Worm (Caenorhabditis elegans) whole organism, L2 larva: ENCODE data around the gene T20B5.2.
A peak's percentile ranks its signal among the peaks of the same experiment; 100 is the strongest.

ENCODE experiments used
- C34F6.9 ChIP-seq: fragments of 150-350 bp; optimal IDR thresholded peaks from 2 replicates; lab custom pipeline; 2014; ENCODE audit warnings: missing biosample characterization, missing genetic modification characterization
- F13H6.1 ChIP-seq: sonication (generic microtip); optimal IDR thresholded peaks from 2 replicates; lab custom pipeline; 2016; ENCODE audit warnings: missing genetic modification characterization, missing compliant biosample characterization
- R02D3.7 ChIP-seq: fragments of 150-350 bp; optimal IDR thresholded peaks from 2 replicates; lab custom pipeline; 2014; ENCODE audit warnings: missing biosample characterization, missing genetic modification characterization
- Y55F3AM.14 ChIP-seq: fragments of 200-800 bp; sonication (Bioruptor generic); optimal IDR thresholded peaks from 2 replicates; lab custom pipeline; 2018; ENCODE audit warnings: mild to moderate bottlenecking, missing genetic modification characterization, missing compliant biosample characterization
- ZK546.5 ChIP-seq: sonication (generic microtip); optimal IDR thresholded peaks from 2 replicates; lab custom pipeline; 2017; ENCODE audit warnings: missing biosample characterization, missing genetic modification characterization
- alr-1 ChIP-seq: fragments of 150-350 bp; optimal IDR thresholded peaks from 2 replicates; lab custom pipeline; 2014; ENCODE audit warnings: missing biosample characterization, missing genetic modification characterization
- ama-1 ChIP-seq: fragments of 150-350 bp; optimal IDR thresholded peaks from 2 replicates; lab custom pipeline; 2018; ENCODE audit warnings: inconsistent platforms
- blmp-1 ChIP-seq: sonication (generic microtip); optimal IDR thresholded peaks from 2 replicates; lab custom pipeline; 2017; ENCODE audit warnings: missing genetic modification characterization, mild to moderate bottlenecking, missing compliant biosample characterization, antibody characterized with exemption, moderate library complexity; ENCODE audit not compliant: insufficient read depth
- ceh-16 ChIP-seq: fragments of 150-350 bp; optimal IDR thresholded peaks from 2 replicates; lab custom pipeline; 2014; ENCODE audit warnings: missing biosample characterization, missing genetic modification characterization
- ceh-82 ChIP-seq: fragments of 150-350 bp; optimal IDR thresholded peaks from 2 replicates; lab custom pipeline; 2014; ENCODE audit warnings: missing biosample characterization, missing genetic modification characterization
- crh-2 ChIP-seq: sonication (generic microtip); optimal IDR thresholded peaks from 2 replicates; lab custom pipeline; 2017; ENCODE audit warnings: missing biosample characterization, missing genetic modification characterization
- dmd-4 ChIP-seq: sonication (generic microtip); optimal IDR thresholded peaks from 2 replicates; lab custom pipeline; 2017; ENCODE audit warnings: missing biosample characterization, missing genetic modification characterization
- egl-27 ChIP-seq: sonication (generic microtip); optimal IDR thresholded peaks from 3 replicates; lab custom pipeline; 2017; ENCODE audit warnings: missing biosample characterization, missing genetic modification reagents, missing genetic modification characterization
- elt-1 ChIP-seq: fragments of 150-350 bp; optimal IDR thresholded peaks from 2 replicates; lab custom pipeline; 2014; ENCODE audit warnings: missing biosample characterization, missing genetic modification characterization
- elt-3 ChIP-seq: sonication (generic microtip); optimal IDR thresholded peaks from 2 replicates; lab custom pipeline; 2017; ENCODE audit warnings: missing biosample characterization, missing genetic modification characterization
- fos-1 ChIP-seq: fragments of 150-350 bp; optimal IDR thresholded peaks from 2 replicates; lab custom pipeline; 2014; ENCODE audit warnings: missing biosample characterization, missing genetic modification characterization
- gmeb-1 ChIP-seq: fragments of 150-350 bp; optimal IDR thresholded peaks from 2 replicates; lab custom pipeline; 2014; ENCODE audit warnings: missing biosample characterization, missing genetic modification characterization
- lin-11 ChIP-seq: fragments of 150-350 bp; sonication (generic microtip); optimal IDR thresholded peaks from 2 replicates; lab custom pipeline; 2014; ENCODE audit warnings: missing biosample characterization, missing genetic modification characterization, inconsistent platforms, mixed read lengths
- lin-13 ChIP-seq: fragments of 150-350 bp; optimal IDR thresholded peaks from 2 replicates; lab custom pipeline; 2014; ENCODE audit warnings: missing biosample characterization, missing genetic modification reagents, missing genetic modification characterization
- lin-39 ChIP-seq: fragments of 150-350 bp; optimal IDR thresholded peaks from 2 replicates; lab custom pipeline; 2014; ENCODE audit warnings: missing biosample characterization, missing genetic modification reagents, missing genetic modification characterization
- lsy-2 ChIP-seq, 2 experiments: fragments of 150-350 bp in 1 of 2; sonication (generic microtip) in 1 of 2; optimal IDR thresholded peaks; 2 replicates each; lab custom pipeline; 2014 to 2017; ENCODE audit warnings: missing biosample characterization in 2 of 2, missing genetic modification characterization in 2 of 2
- mab-5 ChIP-seq: fragments of 150-350 bp; optimal IDR thresholded peaks from 2 replicates; lab custom pipeline; 2014; ENCODE audit warnings: missing biosample characterization, missing genetic modification characterization
- mbf-1 ChIP-seq: sonication (generic microtip); optimal IDR thresholded peaks from 2 replicates; lab custom pipeline; 2017; ENCODE audit warnings: missing biosample characterization, missing genetic modification characterization
- mdl-1 ChIP-seq, 2 experiments: fragments of 150-350 bp in 1 of 2; sonication (generic microtip) in 1 of 2; optimal IDR thresholded peaks; 2 replicates each; lab custom pipeline; 2017; ENCODE audit warnings: missing biosample characterization in 2 of 2, missing genetic modification characterization in 2 of 2
- nhr-10 ChIP-seq: sonication (generic microtip); optimal IDR thresholded peaks from 2 replicates; lab custom pipeline; 2017; ENCODE audit warnings: missing biosample characterization, missing genetic modification characterization
- nhr-11 ChIP-seq: fragments of 150-350 bp; optimal IDR thresholded peaks from 2 replicates; lab custom pipeline; 2014; ENCODE audit warnings: missing biosample characterization, missing genetic modification characterization
- nhr-12 ChIP-seq: fragments of 150-350 bp; optimal IDR thresholded peaks from 2 replicates; lab custom pipeline; 2014; ENCODE audit warnings: missing biosample characterization, missing genetic modification characterization
- nhr-129 ChIP-seq: fragments of 150-350 bp; optimal IDR thresholded peaks from 2 replicates; lab custom pipeline; 2014; ENCODE audit warnings: missing biosample characterization, missing genetic modification characterization
- nhr-21 ChIP-seq: fragments of 150-350 bp; optimal IDR thresholded peaks from 2 replicates; lab custom pipeline; 2014; ENCODE audit warnings: missing biosample characterization, missing genetic modification characterization
- nhr-23 ChIP-seq: fragments of 150-350 bp; optimal IDR thresholded peaks from 2 replicates; lab custom pipeline; 2014; ENCODE audit warnings: missing biosample characterization, missing genetic modification reagents, missing genetic modification characterization
- nhr-237 ChIP-seq: fragments of 150-350 bp; optimal IDR thresholded peaks from 2 replicates; lab custom pipeline; 2014; ENCODE audit warnings: missing biosample characterization, missing genetic modification characterization
- nhr-25 ChIP-seq: fragments of 150-350 bp; sonication (generic microtip); optimal IDR thresholded peaks from 3 replicates; lab custom pipeline; 2014; ENCODE audit warnings: missing biosample characterization, missing genetic modification characterization
- nhr-6 ChIP-seq: fragments of 150-350 bp; optimal IDR thresholded peaks from 2 replicates; lab custom pipeline; 2014; ENCODE audit warnings: missing biosample characterization, missing genetic modification characterization
- nhr-77 ChIP-seq: fragments of 150-350 bp; optimal IDR thresholded peaks from 2 replicates; lab custom pipeline; 2014; ENCODE audit warnings: missing biosample characterization, missing genetic modification characterization
- peb-1 ChIP-seq: fragments of 150-350 bp; optimal IDR thresholded peaks from 2 replicates; lab custom pipeline; 2014; ENCODE audit warnings: missing biosample characterization, missing genetic modification characterization
- sem-4 ChIP-seq: fragments of 150-350 bp; optimal IDR thresholded peaks from 2 replicates; lab custom pipeline; 2014; ENCODE audit warnings: missing biosample characterization, missing genetic modification reagents, missing genetic modification characterization
- skn-1 ChIP-seq: sonication (generic microtip); optimal IDR thresholded peaks from 2 replicates; lab custom pipeline; 2017; ENCODE audit warnings: missing biosample characterization, missing genetic modification characterization
- sma-3 ChIP-seq: sonication (generic microtip); optimal IDR thresholded peaks from 2 replicates; lab custom pipeline; 2016; ENCODE audit warnings: missing genetic modification reagents, missing genetic modification characterization, missing compliant biosample characterization
- sma-9 ChIP-seq, 2 experiments: fragments of 150-350 bp in 1 of 2; sonication (generic microtip) in 1 of 2; optimal IDR thresholded peaks; 2 replicates each; lab custom pipeline; 2014 to 2016; ENCODE audit warnings: missing genetic modification characterization in 2 of 2, mild to moderate bottlenecking in 1 of 2, missing biosample characterization in 1 of 2, missing compliant biosample characterization in 1 of 2, missing genetic modification reagents in 1 of 2, moderate library complexity in 1 of 2
- snpc-4 ChIP-seq: fragments of 150-350 bp; optimal IDR thresholded peaks from 2 replicates; lab custom pipeline; 2014; ENCODE audit warnings: missing biosample characterization, missing genetic modification characterization
- unc-39 ChIP-seq: fragments of 150-350 bp; optimal IDR thresholded peaks from 2 replicates; lab custom pipeline; 2014; ENCODE audit warnings: missing biosample characterization, missing genetic modification characterization
- unc-55 ChIP-seq: fragments of 150-350 bp; sonication (generic microtip); optimal IDR thresholded peaks from 3 replicates; lab custom pipeline; 2014; ENCODE audit warnings: missing biosample characterization, missing genetic modification reagents, missing genetic modification characterization
- unc-62 ChIP-seq: fragments of 150-350 bp; optimal IDR thresholded peaks from 2 replicates; lab custom pipeline; 2014; ENCODE audit warnings: missing biosample characterization, missing genetic modification reagents, missing genetic modification characterization
- zag-1 ChIP-seq: fragments of 150-350 bp; optimal IDR thresholded peaks from 2 replicates; lab custom pipeline; 2014; ENCODE audit warnings: missing biosample characterization, missing genetic modification characterization
- ztf-1 ChIP-seq: fragments of 200-800 bp; sonication (Bioruptor generic); conservative IDR thresholded peaks from 2 replicates; pipeline ENCODE4 v1.3.6; 2022; ENCODE audit warnings: missing genetic modification characterization, missing compliant biosample characterization
- ztf-11 ChIP-seq: sonication (generic microtip); optimal IDR thresholded peaks from 2 replicates; lab custom pipeline; 2017; ENCODE audit warnings: missing biosample characterization, missing genetic modification characterization
- ztf-4 ChIP-seq: fragments of 150-350 bp; optimal IDR thresholded peaks from 2 replicates; lab custom pipeline; 2014; ENCODE audit warnings: missing biosample characterization, missing genetic modification characterization

Gene T20B5.2

DNA sequence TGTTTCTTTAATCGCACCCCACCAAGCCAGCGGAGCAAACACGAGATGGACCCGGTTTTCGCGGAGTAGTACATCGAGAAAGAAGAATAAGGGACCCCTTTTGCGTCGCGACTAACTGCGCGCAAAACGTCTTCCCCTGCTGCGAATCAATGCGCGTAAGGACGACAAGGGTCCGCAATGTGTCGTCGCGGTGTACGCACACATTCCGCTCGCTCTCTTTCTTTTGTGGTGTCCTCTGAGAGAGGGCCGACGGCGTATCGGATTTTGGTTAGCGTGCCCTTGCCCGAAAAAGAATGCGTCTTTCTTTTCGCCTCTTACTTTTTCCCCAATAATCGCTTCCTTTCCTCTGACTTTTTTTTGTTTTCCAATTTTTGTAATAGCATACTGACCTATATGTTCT is 6.9 kb downstream of the T20B5.2 start (continued):
- TF ChIP-seq ztf-1 (GFP tag; lab: Robert Waterston, UW) (no peak), mab-5 (tag; lab: Kevin White, UChicago) (peak; percentile 76), egl-27 (tag; lab: Kevin White, UChicago) (peak; percentile 55), ztf-4 (tag; lab: Kevin White, UChicago) (peak; percentile 28), gmeb-1 (tag; lab: Kevin White, UChicago) (peak; percentile 21), peb-1 (no peak), nhr-25 (tag; lab: Kevin White, UChicago) (no peak), skn-1 (no peak), nhr-129 (peak; percentile 81), zag-1 (tag; lab: Kevin White, UChicago) (peak; percentile 74)

DNA sequence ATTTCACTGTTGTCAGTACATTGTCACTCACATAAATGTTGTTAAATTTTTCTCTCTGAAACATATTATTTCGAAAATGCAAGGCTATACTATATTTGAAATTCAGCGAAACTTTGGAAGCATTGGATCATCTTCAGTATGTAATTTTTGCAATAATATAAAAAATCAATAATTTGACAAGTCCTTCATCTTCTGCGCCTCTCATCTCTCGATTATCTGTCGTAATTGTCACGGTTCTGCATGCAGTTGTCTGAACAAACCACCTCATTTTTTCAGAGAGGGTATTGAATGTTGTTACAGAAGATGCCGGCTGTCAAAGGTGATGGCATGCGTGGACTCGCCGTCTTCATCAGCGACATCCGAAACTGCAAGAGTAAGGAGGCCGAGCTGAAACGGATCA is 7.4 kb downstream of the T20B5.2 start, which contains the start of gene apa-2:
Gene apa-2, plus strand, starts transcription at position 301 of the 400 bp plus-strand sequence.
- TF ChIP-seq ama-1 (lab: Kevin White, UChicago) (no peak), nhr-12 (tag; lab: Kevin White, UChicago) (no peak)
- TF ChIP-seq, all 48 proteins: peak for 0

ce11 chrX:9347380-9347979 is 16.5 kb downstream of the T20B5.2 start, which contains the start of gene oga-1:
TSS of gene oga-1 (minus strand) at chrX:9347430.
- TF ChIP-seq elt-3 (tag; lab: Kevin White, UChicago), result no peak
- TF ChIP-seq snpc-4 (tag; lab: Kevin White, UChicago), result no peak
- TF ChIP-seq C34F6.9 (tag; lab: Kevin White, UChicago), result peak; percentile 94
- no peak for TF ChIP-seq dmd-4
- peak; percentile 92 for TF ChIP-seq crh-2
- no peak for TF ChIP-seq nhr-23
- TF ChIP-seq ceh-82 (tag; lab: Kevin White, UChicago), result no peak
- peak; percentile 11 for TF ChIP-seq nhr-6 (tag; lab: Kevin White, UChicago)
- peak; percentile 4 for TF ChIP-seq zag-1 (tag; lab: Kevin White, UChicago)
- no peak for TF ChIP-seq nhr-10 (tag; lab: Kevin White, UChicago)
- no peak for TF ChIP-seq lin-39
- TF ChIP-seq gmeb-1 (tag; lab: Kevin White, UChicago), result no peak
- no peak for TF ChIP-seq peb-1
- TF ChIP-seq nhr-25 (tag; lab: Kevin White, UChicago), result peak; percentile 73
- no peak for TF ChIP-seq R02D3.7 (tag; lab: Kevin White, UChicago)
- TF ChIP-seq ceh-16 (tag; lab: Kevin White, UChicago), result no peak
- peak; percentile 33 for TF ChIP-seq lin-11
- TF ChIP-seq F13H6.1 (tag; lab: Kevin White, UChicago), result no peak
- TF ChIP-seq nhr-237 (tag; lab: Kevin White, UChicago), result no peak
- TF ChIP-seq elt-1 (tag; lab: Kevin White, UChicago), result no peak
- TF ChIP-seq egl-27 (tag; lab: Kevin White, UChicago), result peak; percentile 18
- no peak for TF ChIP-seq ztf-11
- TF ChIP-seq nhr-21, result peak; percentile 60
- TF ChIP-seq nhr-11, result no peak
- no peak for TF ChIP-seq alr-1 (tag; lab: Kevin White, UChicago)
- peak; percentile 87 to 88 for TF ChIP-seq mdl-1 (tag; optimal IDR thresholded peaks at IDR 0.05; lab: Kevin White, UChicago)
- no peak for TF ChIP-seq ZK546.5 (tag; lab: Kevin White, UChicago)
- no peak for TF ChIP-seq nhr-12 (tag; lab: Kevin White, UChicago)
- peak; percentile 60 for TF ChIP-seq lin-13
- no peak for TF ChIP-seq Y55F3AM.14 (GFP tag; lab: Kevin White, UChicago)
- TF ChIP-seq unc-39 (tag; lab: Kevin White, UChicago), result no peak
- TF ChIP-seq sma-3 (GFP tag; lab: Kevin White, UChicago), result no peak
- no peak for TF ChIP-seq ztf-1 (GFP tag; lab: Robert Waterston, UW)
- TF ChIP-seq mbf-1, result no peak
- no peak for TF ChIP-seq unc-62 (GFP tag; lab: Kevin White, UChicago)
- TF ChIP-seq fos-1 (tag; lab: Kevin White, UChicago), result peak; percentile 77
- TF ChIP-seq sem-4 (tag; lab: Kevin White, UChicago), result peak; percentile 11
- TF ChIP-seq unc-55 (GFP tag; lab: Kevin White, UChicago), result peak; percentile 71
- peak in 1 of 2 experiments; percentile 83 for TF ChIP-seq lsy-2 (tag; optimal IDR thresholded peaks at IDR 0.05; lab: Kevin White, UChicago)
- peak; percentile 70 for TF ChIP-seq sma-9 (GFP tag; optimal IDR thresholded peaks at IDR 0.05; lab: Kevin White, UChicago)
- TF ChIP-seq sma-9 (tag; optimal IDR thresholded peaks at IDR 0.05; lab: Kevin White, UChicago), result no peak
- no peak for TF ChIP-seq skn-1
- peak; percentile 95 for TF ChIP-seq nhr-129
- peak; percentile 39 for TF ChIP-seq mab-5 (tag; lab: Kevin White, UChicago)
- peak; percentile 24 for TF ChIP-seq blmp-1
- no peak for TF ChIP-seq nhr-77 (tag; lab: Kevin White, UChicago)
- no peak for TF ChIP-seq ama-1 (lab: Kevin White, UChicago)
- TF ChIP-seq ztf-4 (tag; lab: Kevin White, UChicago), result peak; percentile 54
